Worm (Caenorhabditis elegans): ENCODE data around the gene phb-2.

DNA sequence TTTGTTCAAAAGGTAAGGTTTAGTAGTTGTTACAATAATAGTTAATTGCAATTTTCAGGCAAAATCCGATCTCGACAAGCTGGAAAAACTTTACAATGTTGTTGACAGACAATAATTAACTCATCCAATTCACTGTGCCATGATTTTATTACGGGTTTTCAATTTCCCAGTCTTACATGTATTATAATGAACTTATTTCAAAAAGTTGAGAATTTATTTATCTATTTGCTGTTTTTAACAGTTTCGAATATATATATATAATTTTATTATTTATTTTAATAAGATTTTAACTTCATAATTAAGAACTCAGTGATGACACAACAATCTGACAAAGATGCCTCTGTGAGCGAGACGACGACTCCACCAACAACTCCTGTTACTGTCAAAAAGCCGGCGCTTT, 5.2 kb upstream of the phb-2 start, which contains the start of gene lelo-1:
- TF ChIP-seq W03F9.2 (tag; optimal IDR thresholded peaks at IDR 0.05) (no peak), dao-5 (tag; optimal IDR thresholded peaks at IDR 0.05) (no peak)
